Fruit fly (Drosophila melanogaster): ENCODE measurements around the gene CG3091.

DNA sequence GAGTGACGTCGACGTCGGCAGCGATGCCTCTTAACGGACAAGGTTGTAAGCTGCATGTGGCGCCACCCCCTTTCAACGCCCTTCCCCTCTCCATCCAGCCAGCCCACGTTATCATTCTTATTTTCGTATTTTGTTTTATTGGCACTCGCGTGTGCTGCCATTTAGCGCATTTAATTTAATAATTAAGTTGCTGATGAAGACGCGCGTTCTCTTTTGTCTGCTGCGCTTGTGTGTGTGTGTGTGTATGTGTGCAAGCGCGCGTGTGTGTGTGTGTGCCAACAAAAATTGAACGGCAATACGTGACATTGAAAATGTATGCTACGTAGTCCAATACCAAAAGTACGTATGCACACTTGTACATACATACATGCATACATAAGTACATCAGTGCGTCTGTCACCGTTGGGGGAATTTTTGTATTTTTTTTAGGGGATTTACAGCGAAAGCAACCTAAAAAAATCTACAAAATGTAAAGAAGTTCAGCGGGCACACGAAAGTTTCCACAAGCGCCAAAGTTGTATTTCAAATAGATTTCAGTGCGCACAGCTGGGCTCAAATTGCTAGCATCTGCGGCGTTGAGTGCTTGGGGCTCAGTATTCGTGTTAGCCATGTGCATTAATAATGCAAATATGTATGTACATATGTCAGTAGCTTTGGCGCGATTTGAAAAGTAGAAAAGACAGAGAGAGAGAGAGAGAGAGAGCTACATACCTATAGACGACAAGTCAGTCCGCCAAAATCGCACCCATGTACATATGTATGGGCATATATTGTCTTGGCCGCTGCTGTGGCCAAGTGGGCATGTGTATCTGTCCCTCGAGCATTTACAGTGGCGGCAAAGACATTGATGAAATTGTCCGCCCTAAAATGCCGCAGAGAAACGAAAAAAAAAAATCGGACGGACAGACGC lies 47.9 kb upstream of the CG3091 start:
- no peak for TF ChIP-seq CG8478 (optimal IDR thresholded peaks at IDR 0.05)
- TF ChIP-seq pan (optimal IDR thresholded peaks at IDR 0.05) = no peak
- TF ChIP-seq psq (optimal IDR thresholded peaks at IDR 0.05) = no peak
- TF ChIP-seq usp (GFP tag; optimal IDR thresholded peaks at IDR 0.05) = no peak
- no peak for TF ChIP-seq EcR (GFP tag; optimal IDR thresholded peaks at IDR 0.05)
